Fruit fly (Drosophila melanogaster): ENCODE measurements around the gene Xe7.

DNA sequence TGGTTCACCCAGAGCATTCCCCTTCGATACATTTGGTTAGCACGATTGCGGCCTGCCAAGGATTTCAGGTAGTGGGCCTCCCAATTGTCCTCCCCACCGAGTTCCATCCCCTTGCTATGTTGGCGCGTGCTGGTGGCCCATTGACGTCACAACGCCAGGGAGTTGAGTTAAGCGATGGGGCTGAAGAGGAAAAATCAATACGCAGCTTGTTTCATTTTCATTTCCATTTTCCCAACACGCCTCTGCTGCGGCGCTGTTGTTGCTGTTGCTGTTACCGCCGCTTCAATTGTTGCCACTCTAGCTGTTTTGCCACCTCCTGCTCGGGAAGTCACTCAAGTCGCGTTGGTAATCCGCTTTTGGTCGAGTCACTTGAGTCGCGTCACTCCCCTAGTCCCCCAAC is 21.9 kb upstream of the Xe7 start:
- TF ChIP-seq Sin3A (optimal IDR thresholded peaks at IDR 0.05) (no peak), h (optimal IDR thresholded peaks at IDR 0.05) (no peak), psq (optimal IDR thresholded peaks at IDR 0.05) (no peak), insv (optimal IDR thresholded peaks at IDR 0.05) (no peak)

Data from Kc167 (cell line).